Worm (Caenorhabditis elegans): ENCODE results near the gene sru-40.

sru-40 gene

ce11 chrV:9801965-9802364 is 31.8 kb downstream of the sru-40 start, which contains the start of gene F46B6.10:
TSS of gene F46B6.10 (minus strand) at chrV:9802065.
- TF ChIP-seq scrt-1 (GFP tag; IDR thresholded peaks at IDR 0.05) (no peak), tra-4 (tag; optimal IDR thresholded peaks at IDR 0.05) (no peak), tbx-11 (GFP tag; IDR thresholded peaks at IDR 0.05) (no peak), ceh-13 (GFP tag; optimal IDR thresholded peaks at IDR 0.05) (no peak), flt-1 (GFP tag; IDR thresholded peaks at IDR 0.05) (no peak), ets-7 (tag; optimal IDR thresholded peaks at IDR 0.05) (no peak), F13C5.2 (tag; optimal IDR thresholded peaks at IDR 0.05) (no peak), tbx-37 (GFP tag; conservative IDR thresholded peaks at IDR 0.05) (no peak), aly-1 (tag; optimal IDR thresholded peaks at IDR 0.05) (no peak), hmg-4 (GFP tag; optimal IDR thresholded peaks at IDR 0.05) (no peak), ceh-36 (tag; optimal IDR thresholded peaks at IDR 0.05) (no peak), pes-1 (GFP tag; IDR thresholded peaks at IDR 0.05) (no peak), B0310.2 (tag; optimal IDR thresholded peaks at IDR 0.05) (no peak), hnd-1 (tag; optimal IDR thresholded peaks at IDR 0.05) (no peak), hmbx-1 (tag; optimal IDR thresholded peaks at IDR 0.05) (no peak), sea-1 (GFP tag; conservative IDR thresholded peaks at IDR 0.05) (no peak), ama-1 (optimal IDR thresholded peaks at IDR 0.05) (no peak)

DNA sequence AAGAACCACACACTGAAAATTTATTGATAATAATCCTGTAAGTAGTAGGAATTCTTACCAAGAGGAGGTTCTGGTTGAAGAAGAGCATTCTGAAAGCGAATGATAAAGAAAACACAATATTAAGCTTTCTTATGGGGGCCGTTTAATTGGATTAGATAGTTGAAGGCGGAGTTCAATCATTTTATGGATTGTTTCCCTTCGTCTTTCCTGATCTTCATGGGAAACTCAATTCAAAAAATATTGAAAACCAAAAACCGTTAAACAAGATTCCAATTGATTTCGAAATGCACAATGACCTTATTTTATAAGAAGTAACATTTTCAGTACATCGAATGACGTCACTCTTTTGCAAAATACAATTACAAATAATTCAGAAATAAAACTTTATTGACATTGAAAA is 34.7 kb downstream of the sru-40 start, which contains the start of gene F46B6.13:
F46B6.13 (minus strand) TSS at position 101 of the 400 bp plus-strand sequence.
- TF ChIP-seq tbx-37 (GFP tag; conservative IDR thresholded peaks at IDR 0.05) (no peak), tra-4 (tag; optimal IDR thresholded peaks at IDR 0.05) (no peak), ceh-13 (GFP tag; optimal IDR thresholded peaks at IDR 0.05) (no peak), pes-1 (GFP tag; IDR thresholded peaks at IDR 0.05) (no peak), F13C5.2 (tag; optimal IDR thresholded peaks at IDR 0.05) (no peak)

DNA sequence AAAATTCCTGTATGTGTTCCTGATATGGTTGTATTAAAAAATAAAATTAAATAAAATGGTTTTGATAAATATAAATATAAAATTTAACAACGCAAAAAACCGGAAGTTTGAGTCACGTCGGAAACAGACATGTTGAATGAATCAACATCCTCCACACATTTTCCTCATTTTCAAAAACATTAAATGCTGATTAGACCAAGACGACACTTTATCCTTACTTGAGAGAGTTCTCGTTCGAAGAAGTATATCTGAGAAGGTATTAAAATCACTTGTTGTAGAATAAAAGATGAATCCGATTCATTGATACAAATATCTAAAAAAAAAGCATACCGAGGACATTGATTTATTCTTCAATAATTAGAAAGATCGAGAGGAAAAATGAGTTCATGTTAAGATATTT is 35.6 kb downstream of the sru-40 start:
- TF ChIP-seq scrt-1 (GFP tag; IDR thresholded peaks at IDR 0.05) (no peak), ets-7 (tag; optimal IDR thresholded peaks at IDR 0.05) (no peak), tra-4 (tag; optimal IDR thresholded peaks at IDR 0.05) (no peak), B0310.2 (tag; optimal IDR thresholded peaks at IDR 0.05) (no peak), pes-1 (GFP tag; IDR thresholded peaks at IDR 0.05) (no peak), F13C5.2 (tag; optimal IDR thresholded peaks at IDR 0.05) (no peak), tbx-11 (GFP tag; IDR thresholded peaks at IDR 0.05) (no peak), ama-1 (optimal IDR thresholded peaks at IDR 0.05) (no peak), sea-1 (GFP tag; conservative IDR thresholded peaks at IDR 0.05) (no peak), flt-1 (GFP tag; IDR thresholded peaks at IDR 0.05) (no peak), ceh-36 (tag; optimal IDR thresholded peaks at IDR 0.05) (no peak), aly-1 (tag; optimal IDR thresholded peaks at IDR 0.05) (no peak), tbx-37 (GFP tag; conservative IDR thresholded peaks at IDR 0.05) (no peak), hmg-4 (GFP tag; optimal IDR thresholded peaks at IDR 0.05) (no peak), ceh-13 (GFP tag; optimal IDR thresholded peaks at IDR 0.05) (no peak), hmbx-1 (tag; optimal IDR thresholded peaks at IDR 0.05) (no peak), hnd-1 (tag; optimal IDR thresholded peaks at IDR 0.05) (no peak)

DNA sequence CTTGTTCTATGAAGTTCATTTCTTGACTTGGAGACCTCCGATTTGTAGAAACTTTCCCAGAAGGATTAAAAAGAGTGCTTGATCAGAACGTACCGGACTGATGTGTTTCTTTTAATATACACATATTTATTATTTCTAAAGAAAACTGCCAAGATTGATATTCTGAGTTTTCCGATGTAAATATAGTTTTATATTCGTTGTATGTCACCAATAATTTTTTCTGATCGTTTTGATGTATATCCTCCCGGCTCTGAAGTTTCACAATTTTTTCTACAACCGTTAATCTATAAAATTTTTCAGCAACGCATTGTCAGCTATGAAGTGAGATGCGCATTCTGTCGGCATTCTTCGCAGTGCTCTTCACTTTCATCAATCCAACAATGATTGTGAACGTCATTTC is 37.2 kb downstream of the sru-40 start, which contains the start of gene F46B6.9:
F46B6.9 (plus strand) TSS at position 301 of the 400 bp plus-strand sequence.
- TF ChIP-seq hmg-4 (GFP tag; optimal IDR thresholded peaks at IDR 0.05) (no peak), hnd-1 (tag; optimal IDR thresholded peaks at IDR 0.05) (no peak), aly-1 (tag; optimal IDR thresholded peaks at IDR 0.05) (no peak), tbx-37 (GFP tag; conservative IDR thresholded peaks at IDR 0.05) (no peak), sea-1 (GFP tag; conservative IDR thresholded peaks at IDR 0.05) (no peak), pes-1 (GFP tag; IDR thresholded peaks at IDR 0.05) (no peak), ama-1 (optimal IDR thresholded peaks at IDR 0.05) (no peak), F13C5.2 (tag; optimal IDR thresholded peaks at IDR 0.05) (no peak), hmbx-1 (tag; optimal IDR thresholded peaks at IDR 0.05) (no peak), flt-1 (GFP tag; IDR thresholded peaks at IDR 0.05) (no peak), tbx-11 (GFP tag; IDR thresholded peaks at IDR 0.05) (no peak)

DNA sequence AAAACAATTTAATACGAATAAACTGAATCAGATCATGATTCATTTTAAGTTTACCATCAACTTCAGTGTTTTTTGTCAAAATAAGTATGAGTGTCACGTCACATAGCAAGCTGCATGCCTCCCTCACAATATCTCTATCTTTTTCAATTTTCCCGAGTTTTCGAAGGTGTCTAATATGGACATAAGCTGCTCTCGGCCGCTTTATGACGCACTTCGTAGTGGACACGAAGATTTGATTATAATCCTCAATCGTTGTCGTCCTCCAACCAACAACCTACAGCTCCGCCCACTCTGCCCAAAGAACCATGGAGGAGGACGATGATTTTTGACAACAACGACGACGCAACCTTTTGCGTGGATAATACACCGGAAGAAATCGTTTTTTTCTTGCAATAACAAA is 37.8 kb downstream of the sru-40 start:
- no peak for TF ChIP-seq hmg-4 (GFP tag; optimal IDR thresholded peaks at IDR 0.05)
- TF ChIP-seq aly-1 (tag; optimal IDR thresholded peaks at IDR 0.05) = no peak
- TF ChIP-seq ama-1 (optimal IDR thresholded peaks at IDR 0.05) = no peak
- TF ChIP-seq F13C5.2 (tag; optimal IDR thresholded peaks at IDR 0.05) = no peak
- TF ChIP-seq sea-1 (GFP tag; conservative IDR thresholded peaks at IDR 0.05) = no peak

ce11 chrV:9794997-9795396 is 38.8 kb downstream of the sru-40 start:
- TF ChIP-seq ceh-36 (tag; optimal IDR thresholded peaks at IDR 0.05) (no peak), hmg-4 (GFP tag; optimal IDR thresholded peaks at IDR 0.05) (no peak), tra-4 (tag; optimal IDR thresholded peaks at IDR 0.05) (no peak), scrt-1 (GFP tag; IDR thresholded peaks at IDR 0.05) (no peak), tbx-37 (GFP tag; conservative IDR thresholded peaks at IDR 0.05) (no peak), sea-1 (GFP tag; conservative IDR thresholded peaks at IDR 0.05) (no peak), tbx-11 (GFP tag; IDR thresholded peaks at IDR 0.05) (no peak), F13C5.2 (tag; optimal IDR thresholded peaks at IDR 0.05) (no peak), ama-1 (optimal IDR thresholded peaks at IDR 0.05) (no peak), B0310.2 (tag; optimal IDR thresholded peaks at IDR 0.05) (no peak), flt-1 (GFP tag; IDR thresholded peaks at IDR 0.05) (no peak), ceh-13 (GFP tag; optimal IDR thresholded peaks at IDR 0.05) (no peak), pes-1 (GFP tag; IDR thresholded peaks at IDR 0.05) (no peak)

DNA sequence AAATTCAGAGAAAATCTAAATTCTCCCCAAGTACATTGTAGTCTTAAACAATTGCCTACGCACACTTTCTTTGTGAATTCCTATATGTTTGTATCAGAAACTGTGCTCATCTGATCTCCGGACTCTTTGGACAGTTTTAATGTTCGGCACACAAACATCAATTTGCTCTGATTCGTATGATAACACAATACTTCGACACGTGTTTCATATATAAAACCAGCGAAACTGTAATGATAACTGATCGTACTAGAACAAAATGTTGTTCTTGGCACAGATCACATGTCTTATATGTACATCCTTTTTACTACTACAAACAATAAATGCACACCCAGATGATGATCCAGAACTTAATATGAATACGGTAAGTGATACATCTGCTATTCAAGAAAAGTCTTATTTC is 42.5 kb downstream of the sru-40 start, which contains the start of gene lipl-2:
lipl-2 (plus strand) TSS at position 236 of the 400 bp plus-strand sequence.
- TF ChIP-seq ceh-13 (GFP tag; optimal IDR thresholded peaks at IDR 0.05) (no peak), tbx-11 (GFP tag; IDR thresholded peaks at IDR 0.05) (no peak), hnd-1 (tag; optimal IDR thresholded peaks at IDR 0.05) (no peak), ets-7 (tag; optimal IDR thresholded peaks at IDR 0.05) (no peak), pes-1 (GFP tag; IDR thresholded peaks at IDR 0.05) (no peak), ceh-36 (tag; optimal IDR thresholded peaks at IDR 0.05) (no peak), scrt-1 (GFP tag; IDR thresholded peaks at IDR 0.05) (no peak), hmg-4 (GFP tag; optimal IDR thresholded peaks at IDR 0.05) (no peak), tra-4 (tag; optimal IDR thresholded peaks at IDR 0.05) (no peak)
